Worm (Caenorhabditis elegans): Measurements from ENCODE around the gene B0286.1.

DNA sequence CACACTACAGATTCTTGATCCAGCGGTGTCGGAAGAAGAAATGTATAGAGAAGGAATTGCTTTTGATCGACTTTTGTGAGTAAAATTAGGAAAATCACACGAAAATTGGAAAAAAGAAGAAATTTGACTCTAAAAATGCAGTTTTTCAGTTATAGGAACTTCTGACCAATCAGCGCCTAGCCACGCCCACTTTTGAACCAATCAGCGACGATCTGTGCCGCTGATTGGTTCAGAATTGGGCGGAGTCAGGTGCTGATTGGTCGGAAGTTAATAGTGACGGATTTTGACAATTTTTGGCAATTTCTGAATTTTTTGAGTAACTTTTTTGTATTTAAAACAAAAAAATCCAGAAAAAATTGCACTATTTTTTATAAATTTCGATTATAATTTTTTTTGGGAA is 36.8 kb upstream of the B0286.1 start:
- no peak for TF ChIP-seq nhr-12 (tag; optimal IDR thresholded peaks at IDR 0.05)
- TF ChIP-seq nhr-76 (tag; optimal IDR thresholded peaks at IDR 0.05): no peak
- no peak for TF ChIP-seq snpc-4 (tag; optimal IDR thresholded peaks at IDR 0.05)
- TF ChIP-seq dsc-1 (tag; optimal IDR thresholded peaks at IDR 0.05): no peak
- TF ChIP-seq elt-3 (tag; optimal IDR thresholded peaks at IDR 0.05): no peak
- TF ChIP-seq lin-39 (tag; optimal IDR thresholded peaks at IDR 0.05): no peak
- no peak for TF ChIP-seq blmp-1 (tag; optimal IDR thresholded peaks at IDR 0.05)
- no peak for TF ChIP-seq ceh-82 (tag; optimal IDR thresholded peaks at IDR 0.05)
